Fruit fly (Drosophila melanogaster) whole organism, pupa: ENCODE data around the gene tsl.
A peak's percentile ranks its signal among the peaks of the same experiment; 100 is the strongest.
"Not testable (repeated sequence)": the region's sequence is repeated elsewhere in the genome, so short reads cannot be mapped to it uniquely, and the experiment has no call there.

Source experiments
- CG10348 ChIP-seq: fragments of 200-800 bp; sonication (Bioruptor generic); IDR thresholded peaks from 2 replicates; pipeline ENCODE4 v1.3.6; 2022; ENCODE audit warnings: missing biosample characterization, missing genetic modification characterization
- CG12605 ChIP-seq: fragments of 200-800 bp; sonication (Bioruptor generic); IDR thresholded peaks from 2 replicates; pipeline ENCODE4 v1.3.6; 2022; ENCODE audit warnings: missing biosample characterization, missing genetic modification characterization
- CG13204 ChIP-seq: fragments of 200-800 bp; sonication (Bioruptor generic); optimal IDR thresholded peaks from 2 replicates; lab custom pipeline; 2018; ENCODE audit warnings: missing biosample characterization, mild to moderate bottlenecking, missing genetic modification characterization, moderate library complexity
- CG14655 ChIP-seq: fragments of 200-800 bp; sonication (Bioruptor generic); optimal IDR thresholded peaks from 3 replicates; lab custom pipeline; 2017; ENCODE audit warnings: mild to moderate bottlenecking, missing biosample characterization, missing genetic modification reagents, missing genetic modification characterization
- CG15710 ChIP-seq: fragments of 200-800 bp; sonication (Bioruptor generic); optimal IDR thresholded peaks from 2 replicates; lab custom pipeline; 2018; ENCODE audit warnings: missing biosample characterization, mild to moderate bottlenecking, missing genetic modification characterization, moderate library complexity
- CG17806 ChIP-seq: fragments of 200-800 bp; sonication (Bioruptor generic); optimal IDR thresholded peaks from 2 replicates; lab custom pipeline; 2018; ENCODE audit warnings: missing biosample characterization, mild to moderate bottlenecking, missing genetic modification characterization, moderate library complexity
- CG32121 ChIP-seq: fragments of 200-800 bp; sonication (Bioruptor generic); IDR thresholded peaks from 2 replicates; pipeline ENCODE4 v1.3.6; 2022; ENCODE audit warnings: missing biosample characterization, missing genetic modification characterization
- CG34367 ChIP-seq: fragments of 200-800 bp; sonication (Bioruptor generic); optimal IDR thresholded peaks from 2 replicates; lab custom pipeline; 2018; ENCODE audit warnings: missing biosample characterization, mild to moderate bottlenecking, missing genetic modification characterization
- CG4496 ChIP-seq: fragments of 200-800 bp; sonication (Bioruptor generic); IDR thresholded peaks from 3 replicates; pipeline ENCODE4 v1.3.6; 2022; ENCODE audit warnings: missing biosample characterization, missing genetic modification characterization
- CG8159 ChIP-seq: fragments of 200-800 bp; sonication (Bioruptor generic); optimal IDR thresholded peaks from 3 replicates; lab custom pipeline; 2018; ENCODE audit warnings: missing biosample characterization, mild to moderate bottlenecking, missing genetic modification characterization, moderate library complexity
- CG8301 ChIP-seq: fragments of 200-800 bp; sonication (Bioruptor generic); optimal IDR thresholded peaks from 2 replicates; lab custom pipeline; 2018; ENCODE audit warnings: missing biosample characterization, mild to moderate bottlenecking, missing genetic modification characterization
- CG9948 ChIP-seq: fragments of 200-800 bp; sonication (Bioruptor generic); optimal IDR thresholded peaks from 2 replicates; lab custom pipeline; 2018; ENCODE audit warnings: missing biosample characterization, mild to moderate bottlenecking, missing genetic modification characterization, moderate library complexity
- D1 ChIP-seq: fragments of 200-800 bp; sonication (Bioruptor generic); optimal IDR thresholded peaks from 2 replicates; lab custom pipeline; 2018; ENCODE audit warnings: missing biosample characterization, mild to moderate bottlenecking, missing genetic modification characterization, moderate library complexity
- EcR ChIP-seq: fragments of 200-800 bp; sonication (Bioruptor generic); optimal IDR thresholded peaks from 3 replicates; lab custom pipeline; 2019; ENCODE audit warnings: missing biosample characterization, missing genetic modification characterization, mild to moderate bottlenecking, moderate library complexity, missing genetic modification reagents
- Ets98B ChIP-seq: fragments of 200-800 bp; sonication (Bioruptor generic); IDR thresholded peaks from 2 replicates; pipeline ENCODE4 v1.3.6; 2022; ENCODE audit warnings: missing biosample characterization, missing genetic modification characterization
- Pif1A ChIP-seq: fragments of 200-800 bp; sonication (Bioruptor generic); optimal IDR thresholded peaks from 3 replicates; lab custom pipeline; 2016; ENCODE audit warnings: missing biosample characterization, missing genetic modification characterization
- Pif1B ChIP-seq: fragments of 200-800 bp; sonication (Bioruptor generic); optimal IDR thresholded peaks from 3 replicates; lab custom pipeline; 2016; ENCODE audit warnings: missing biosample characterization, missing genetic modification characterization
- Snoo ChIP-seq: fragments of 200-800 bp; sonication (Bioruptor generic); optimal IDR thresholded peaks from 3 replicates; lab custom pipeline; 2017; ENCODE audit warnings: missing biosample characterization, mild to moderate bottlenecking, missing genetic modification characterization, inconsistent platforms
- fd96Ca ChIP-seq: fragments of 200-800 bp; sonication (Bioruptor generic); IDR thresholded peaks from 3 replicates; pipeline ENCODE4 v1.3.6; 2022; ENCODE audit warnings: missing biosample characterization, missing genetic modification characterization
- gl ChIP-seq: fragments of 200-800 bp; sonication (Bioruptor generic); optimal IDR thresholded peaks from 2 replicates; lab custom pipeline; 2018; ENCODE audit warnings: missing biosample characterization, mild to moderate bottlenecking, missing genetic modification characterization
- rn ChIP-seq: fragments of 200-800 bp; sonication (Bioruptor generic); IDR thresholded peaks from 2 replicates; pipeline ENCODE4 v1.3.6; 2022; ENCODE audit warnings: missing biosample characterization, missing genetic modification characterization

Gene tsl

DNA sequence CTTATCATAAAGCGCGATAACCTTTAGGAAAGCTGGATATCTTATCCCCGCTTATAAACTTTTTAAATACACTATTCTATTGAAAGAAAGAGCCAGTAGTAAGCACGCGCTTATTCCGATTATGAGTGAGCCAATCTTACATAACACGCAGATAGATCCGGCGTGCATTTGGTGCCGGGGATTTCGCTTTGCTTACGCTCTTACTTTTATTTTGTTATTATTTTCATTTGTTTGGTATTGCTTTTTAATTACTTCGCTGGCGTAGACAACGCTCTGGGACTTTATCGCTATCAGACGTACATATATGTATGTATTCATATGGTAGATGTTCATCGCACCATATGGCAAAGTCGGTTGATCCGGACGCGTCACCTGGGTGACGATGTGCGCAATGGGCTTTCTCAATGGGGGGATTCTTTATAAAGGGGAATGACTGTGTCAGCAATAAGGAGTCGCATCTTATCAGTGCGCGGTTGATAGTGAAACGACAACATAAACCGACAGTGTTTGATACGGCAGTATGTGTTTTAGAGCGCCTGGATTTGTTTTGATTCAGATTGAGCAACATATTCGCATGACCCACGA lies 41.5 kb downstream of the tsl start:
- no peak for TF ChIP-seq CG13204 (GFP tag; lab: Kevin White, UChicago)
- TF ChIP-seq D1 (tag; lab: Kevin White, UChicago): no peak
- no peak for TF ChIP-seq fd96Ca (GFP tag; lab: Robert Waterston, UW)
- peak; percentile 65 for TF ChIP-seq EcR (GFP tag; lab: Kevin White, UChicago)

dm6 chr3R:21739750-21740319 lies 42.5 kb downstream of the tsl start, which contains the start of gene CG5849:
Gene CG5849, plus strand, starts transcription at chr3R:21740105.
- TF ChIP-seq CG14655 (GFP tag; lab: Kevin White, UChicago): no peak
- no peak for TF ChIP-seq CG12605 (GFP tag; lab: Robert Waterston, UW)
- no peak for TF ChIP-seq CG9948 (tag; lab: Kevin White, UChicago)
- TF ChIP-seq CG8159 (tag; lab: Kevin White, UChicago): no peak

- TF ChIP-seq CG34367 (tag; lab: Kevin White, UChicago): no peak
- TF ChIP-seq Pif1A (GFP tag; lab: Kevin White, UChicago): no peak
- TF ChIP-seq CG13204 (GFP tag; lab: Kevin White, UChicago): no peak
- TF ChIP-seq CG10348 (GFP tag; lab: Robert Waterston, UW): no peak
- TF ChIP-seq CG12605 (GFP tag; lab: Robert Waterston, UW): no peak
- TF ChIP-seq Snoo (tag; lab: Kevin White, UChicago): no peak
- TF ChIP-seq D1 (tag; lab: Kevin White, UChicago): no peak
- TF ChIP-seq CG14655 (GFP tag; lab: Kevin White, UChicago): no peak
- no peak for TF ChIP-seq rn
- TF ChIP-seq Ets98B (GFP tag; lab: Robert Waterston, UW): no peak
- TF ChIP-seq fd96Ca (GFP tag; lab: Robert Waterston, UW): no peak
- no peak for TF ChIP-seq gl
- no peak for TF ChIP-seq CG4496
- TF ChIP-seq EcR (GFP tag; lab: Kevin White, UChicago): no peak
- TF ChIP-seq, all 21 proteins: peak for 0
Observed at dm6 chr3R:21739010-21739409, 43.3 kb downstream of the tsl start, which contains the start of gene CG34034. Gene CG34034, minus strand, starts transcription at chr3R:21739110.

dm6 chr3R:21737264-21737663 lies 45.1 kb downstream of the tsl start, which contains the start of gene CG42870:
Gene CG42870, minus strand, starts transcription at chr3R:21737364.
- TF ChIP-seq CG8159 (tag; lab: Kevin White, UChicago): no peak
- no peak for TF ChIP-seq rn
- no peak for TF ChIP-seq CG32121 (GFP tag; lab: Robert Waterston, UW)
- no peak for TF ChIP-seq D1 (tag; lab: Kevin White, UChicago)

DNA sequence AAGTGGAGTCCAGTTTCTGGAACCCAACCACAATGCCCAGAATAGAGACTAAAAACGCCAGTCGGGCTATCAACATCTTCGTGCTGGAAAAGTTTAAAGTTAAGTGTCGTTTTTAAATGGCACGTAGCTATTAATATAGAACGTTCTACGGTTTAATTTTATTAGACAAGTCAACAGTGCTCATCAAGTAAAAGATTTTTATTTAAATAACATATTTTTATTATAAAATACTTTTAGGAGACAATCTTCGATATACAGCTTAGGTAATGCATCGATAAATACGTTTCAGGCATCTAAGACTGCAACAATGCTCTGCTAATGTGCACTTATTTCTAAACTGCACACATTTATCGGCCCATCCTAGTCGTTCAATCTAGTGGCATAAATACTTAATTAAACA lies 45.6 kb downstream of the tsl start, which contains the start of gene CG42869:
Gene CG42869, minus strand, starts transcription at position 101 of the 400 bp plus-strand sequence.
- TF ChIP-seq CG8301 (tag; lab: Kevin White, UChicago) (no peak), CG13204 (GFP tag; lab: Kevin White, UChicago) (no peak), rn (no peak), CG32121 (GFP tag; lab: Robert Waterston, UW) (no peak), Pif1B (GFP tag; lab: Kevin White, UChicago) (no peak), CG12605 (GFP tag; lab: Robert Waterston, UW) (no peak), CG10348 (GFP tag; lab: Robert Waterston, UW) (no peak), D1 (tag; lab: Kevin White, UChicago) (no peak), gl (no peak), CG14655 (GFP tag; lab: Kevin White, UChicago) (no peak), EcR (GFP tag; lab: Kevin White, UChicago) (no peak), fd96Ca (GFP tag; lab: Robert Waterston, UW) (no peak), CG9948 (tag; lab: Kevin White, UChicago) (no peak)

DNA sequence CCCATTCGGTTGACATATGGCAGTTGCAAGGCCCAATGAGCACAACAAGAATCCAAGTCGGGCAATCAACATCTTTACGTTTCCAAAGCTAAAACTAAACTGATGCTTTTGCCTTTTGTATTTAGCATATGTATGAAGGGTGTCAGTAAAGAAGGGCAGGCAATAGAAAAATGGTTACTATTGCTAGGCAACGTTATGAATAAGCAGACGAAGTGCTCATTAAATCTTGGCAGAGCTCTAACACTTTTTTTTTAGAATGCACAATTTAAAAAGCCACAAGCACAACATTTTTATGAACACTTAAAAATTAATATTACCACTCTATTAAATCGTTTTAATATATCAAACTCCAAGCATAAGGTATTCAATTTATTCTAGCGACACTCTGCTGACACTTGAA lies 46.1 kb downstream of the tsl start, which contains the start of gene Sfp93F:
Gene Sfp93F, minus strand, starts transcription at position 101 of the 400 bp plus-strand sequence.
- not testable (repeated sequence) for TF ChIP-seq D1 (tag; lab: Kevin White, UChicago); Pif1A (GFP tag; lab: Kevin White, UChicago); Ets98B (GFP tag; lab: Robert Waterston, UW)

dm6 chr3R:21732901-21733300 lies 49.4 kb downstream of the tsl start:
- TF ChIP-seq CG15710 (tag; lab: Kevin White, UChicago): peak; percentile 28
- peak; percentile 18 for TF ChIP-seq Snoo (tag; lab: Kevin White, UChicago)
- TF ChIP-seq D1 (tag; lab: Kevin White, UChicago): no peak
- peak; percentile 43 for TF ChIP-seq CG17806 (tag; lab: Kevin White, UChicago)
- TF ChIP-seq CG8159 (tag; lab: Kevin White, UChicago): peak; percentile 41
- TF ChIP-seq CG34367 (tag; lab: Kevin White, UChicago): peak; percentile 36
- TF ChIP-seq EcR (GFP tag; lab: Kevin White, UChicago): no peak
- peak; percentile 49 for TF ChIP-seq Pif1B (GFP tag; lab: Kevin White, UChicago)
- TF ChIP-seq CG12605 (GFP tag; lab: Robert Waterston, UW): peak; percentile 76
- peak; percentile 90 for TF ChIP-seq CG32121 (GFP tag; lab: Robert Waterston, UW)
- no peak for TF ChIP-seq gl
- TF ChIP-seq CG4496: peak; percentile 78
- TF ChIP-seq CG14655 (GFP tag; lab: Kevin White, UChicago): peak; percentile 70
- peak; percentile 72 for TF ChIP-seq rn
- TF ChIP-seq Ets98B (GFP tag; lab: Robert Waterston, UW): peak; percentile 85
- TF ChIP-seq fd96Ca (GFP tag; lab: Robert Waterston, UW): peak; percentile 74
- TF ChIP-seq CG9948 (tag; lab: Kevin White, UChicago): peak; percentile 50
- TF ChIP-seq CG10348 (GFP tag; lab: Robert Waterston, UW): peak; percentile 51
- no peak for TF ChIP-seq CG13204 (GFP tag; lab: Kevin White, UChicago)
- TF ChIP-seq Pif1A (GFP tag; lab: Kevin White, UChicago): peak; percentile 18
- peak; percentile 64 for TF ChIP-seq CG8301 (tag; lab: Kevin White, UChicago)
- TF ChIP-seq, all 21 proteins: peak for 17
